Fruit fly (Drosophila melanogaster): Measurements from ENCODE around the gene CG5835.

- TF ChIP-seq CG10669 (GFP tag; optimal IDR thresholded peaks at IDR 0.05) (no peak), Blimp-1 (GFP tag; optimal IDR thresholded peaks at IDR 0.05) (no peak), acj6 (GFP tag; optimal IDR thresholded peaks at IDR 0.05) (no peak), fd59A (GFP tag; optimal IDR thresholded peaks at IDR 0.05) (no peak), CG11294 (GFP tag; IDR thresholded peaks at IDR 0.05) (no peak), CG8119 (GFP tag; IDR thresholded peaks at IDR 0.05) (no peak), Hr39 (GFP tag; optimal IDR thresholded peaks at IDR 0.05) (no peak), CG31627 (GFP tag; optimal IDR thresholded peaks at IDR 0.05) (no peak), CG34406 (GFP tag; optimal IDR thresholded peaks at IDR 0.05) (no peak), Sox102F (GFP tag; optimal IDR thresholded peaks at IDR 0.05) (no peak), spab (GFP tag; optimal IDR thresholded peaks at IDR 0.05) (no peak)
Measured at dm6 chr3R:19190020-19190419, 36.5 kb upstream of the CG5835 start.

Measured in whole organism, prepupa.